Worm (Caenorhabditis elegans) whole organism, L4 larva: ENCODE data around the gene pmp-5.

Experiments
- F26F4.8 ChIP-seq: fragments of 200-800 bp; sonication (Bioruptor generic); conservative IDR thresholded peaks from 2 replicates; pipeline ENCODE4 v1.3.6; 2022; ENCODE audit warnings: missing genetic modification characterization, missing compliant biosample characterization
- T20F7.1 ChIP-seq: fragments of 200-800 bp; sonication (Bioruptor generic); optimal IDR thresholded peaks from 2 replicates; lab custom pipeline; 2018; ENCODE audit warnings: mild to moderate bottlenecking, missing genetic modification characterization, missing compliant biosample characterization
- Y105C5A.15 ChIP-seq: fragments of 200-800 bp; sonication (Bioruptor generic); IDR thresholded peaks from 2 replicates; pipeline ENCODE4 v1.3.6; 2022; ENCODE audit warnings: missing genetic modification characterization, missing compliant biosample characterization
- Y48G9A.11 ChIP-seq: fragments of 200-800 bp; sonication (Bioruptor generic); IDR thresholded peaks from 2 replicates; pipeline ENCODE4 v1.3.6; 2022; ENCODE audit warnings: missing genetic modification reagents, missing genetic modification characterization, missing compliant biosample characterization
- aha-1 ChIP-seq: fragments of 150-350 bp; peaks from one replicate; lab custom pipeline; 2014; ENCODE audit warnings: missing biosample characterization, missing genetic modification characterization
- cey-2 ChIP-seq: sonication (generic microtip); optimal IDR thresholded peaks from 3 replicates; lab custom pipeline; 2017; ENCODE audit warnings: missing genetic modification characterization, mild to moderate bottlenecking, missing compliant biosample characterization, antibody characterized with exemption, borderline replicate concordance; ENCODE audit not compliant: insufficient read depth
- daf-16 ChIP-seq, 3 experiments: sonication (generic microtip); optimal IDR thresholded peaks; 2 replicates each; lab custom pipeline; 2016 to 2017; ENCODE audit warnings: missing genetic modification characterization in 3 of 3, missing genetic modification reagents in 3 of 3, mild to moderate bottlenecking in 2 of 3, missing compliant biosample characterization in 2 of 3, missing biosample characterization in 1 of 3, moderate library complexity in 1 of 3
- daf-19 ChIP-seq: fragments of 200-800 bp; sonication (Bioruptor generic); conservative IDR thresholded peaks from 2 replicates; pipeline ENCODE4 v1.3.6; 2022; ENCODE audit warnings: missing genetic modification characterization, missing compliant biosample characterization
- dmd-6 ChIP-seq: fragments of 200-800 bp; sonication (Bioruptor generic); IDR thresholded peaks from 2 replicates; pipeline ENCODE4 v1.3.6; 2022; ENCODE audit warnings: missing genetic modification reagents, missing genetic modification characterization, missing compliant biosample characterization
- dmd-8 ChIP-seq: fragments of 200-800 bp; sonication (Bioruptor generic); IDR thresholded peaks from 2 replicates; pipeline ENCODE4 v1.3.6; 2022; ENCODE audit warnings: missing genetic modification characterization, missing compliant biosample characterization
- dmd-9 ChIP-seq: fragments of 200-800 bp; sonication (Bioruptor generic); IDR thresholded peaks from 2 replicates; pipeline ENCODE4 v1.3.6; 2022; ENCODE audit warnings: missing genetic modification reagents, missing genetic modification characterization, missing compliant biosample characterization
- duxl-1 ChIP-seq: sonication (generic microtip); optimal IDR thresholded peaks from 2 replicates; lab custom pipeline; 2016; ENCODE audit warnings: mild to moderate bottlenecking, missing genetic modification characterization, moderate library complexity, missing compliant biosample characterization; ENCODE audit not compliant: poor library complexity
- dve-1 ChIP-seq: sonication (generic microtip); optimal IDR thresholded peaks from 2 replicates; lab custom pipeline; 2017; ENCODE audit warnings: antibody characterized with exemption, mild to moderate bottlenecking, missing genetic modification characterization, missing compliant biosample characterization; ENCODE audit not compliant: insufficient read depth
- egl-27 ChIP-seq: sonication (generic microtip); optimal IDR thresholded peaks from 3 replicates; lab custom pipeline; 2017; ENCODE audit warnings: missing biosample characterization, missing genetic modification reagents, missing genetic modification characterization
- hlh-11 ChIP-seq: fragments of 200-800 bp; sonication (Bioruptor generic); optimal IDR thresholded peaks from 2 replicates; lab custom pipeline; 2018; ENCODE audit warnings: mild to moderate bottlenecking, missing genetic modification characterization, missing compliant biosample characterization
- hlh-30 ChIP-seq: sonication (generic microtip); optimal IDR thresholded peaks from 2 replicates; lab custom pipeline; 2017; ENCODE audit warnings: antibody characterized with exemption, mild to moderate bottlenecking, missing genetic modification characterization, missing compliant biosample characterization; ENCODE audit not compliant: insufficient read depth
- lin-1 ChIP-seq: fragments of 200-800 bp; sonication (Bioruptor generic); IDR thresholded peaks from 2 replicates; pipeline ENCODE4 v1.3.6; 2022; ENCODE audit warnings: missing genetic modification reagents, missing genetic modification characterization, missing compliant biosample characterization
- lin-13 ChIP-seq: fragments of 150-350 bp; optimal IDR thresholded peaks from 2 replicates; lab custom pipeline; 2014; ENCODE audit warnings: missing biosample characterization, missing genetic modification reagents, missing genetic modification characterization
- lin-15B ChIP-seq: fragments of 150-350 bp; sonication (generic microtip); optimal IDR thresholded peaks from 3 replicates; lab custom pipeline; 2014; ENCODE audit warnings: missing biosample characterization, missing genetic modification characterization
- lsy-2 ChIP-seq, 2 experiments: fragments of 150-350 bp in 1 of 2; sonication (generic microtip) in 1 of 2; optimal IDR thresholded peaks; 2 replicates each; lab custom pipeline; 2014 to 2017; ENCODE audit warnings: missing biosample characterization in 2 of 2, missing genetic modification characterization in 2 of 2
- mdl-1 ChIP-seq, 2 experiments: fragments of 150-350 bp in 1 of 2; sonication (generic microtip) in 1 of 2; optimal IDR thresholded peaks; 2 replicates each; lab custom pipeline; 2014 to 2017; ENCODE audit warnings: missing biosample characterization in 2 of 2, missing genetic modification characterization in 2 of 2
- mep-1 ChIP-seq: fragments of 150-350 bp; sonication (generic microtip); optimal IDR thresholded peaks from 3 replicates; lab custom pipeline; 2014; ENCODE audit warnings: missing biosample characterization, missing genetic modification characterization
- mes-2 ChIP-seq: sonication (generic microtip); optimal IDR thresholded peaks from 2 replicates; lab custom pipeline; 2016; ENCODE audit warnings: missing genotype, mild to moderate bottlenecking, missing genetic modification characterization, missing compliant biosample characterization; ENCODE audit not compliant: poor library complexity, severe bottlenecking
- mxl-3 ChIP-seq: fragments of 200-800 bp; sonication (Bioruptor generic); optimal IDR thresholded peaks from 2 replicates; lab custom pipeline; 2018; ENCODE audit warnings: mild to moderate bottlenecking, missing genetic modification characterization, missing compliant biosample characterization
- nhr-102 ChIP-seq: sonication (generic microtip); optimal IDR thresholded peaks from 2 replicates; lab custom pipeline; 2016; ENCODE audit warnings: mild to moderate bottlenecking, missing genetic modification characterization, moderate library complexity, missing compliant biosample characterization
- nhr-11 ChIP-seq: fragments of 150-350 bp; optimal IDR thresholded peaks from 2 replicates; lab custom pipeline; 2014; ENCODE audit warnings: missing biosample characterization, missing genetic modification characterization
- nhr-237 ChIP-seq: sonication (generic microtip); optimal IDR thresholded peaks from 2 replicates; lab custom pipeline; 2017; ENCODE audit warnings: missing biosample characterization, missing genetic modification characterization
- nhr-28 ChIP-seq: fragments of 150-350 bp; optimal IDR thresholded peaks from 2 replicates; lab custom pipeline; 2014; ENCODE audit warnings: missing biosample characterization, missing genetic modification characterization
- nhr-48 ChIP-seq: sonication (generic microtip); optimal IDR thresholded peaks from 2 replicates; lab custom pipeline; 2016; ENCODE audit warnings: mild to moderate bottlenecking, missing genetic modification characterization, missing compliant biosample characterization
- nhr-6 ChIP-seq: fragments of 150-350 bp; optimal IDR thresholded peaks from 2 replicates; lab custom pipeline; 2014; ENCODE audit warnings: missing biosample characterization, missing genetic modification characterization
- nhr-76 ChIP-seq: fragments of 150-350 bp; optimal IDR thresholded peaks from 2 replicates; lab custom pipeline; 2014; ENCODE audit warnings: missing biosample characterization, missing genetic modification characterization
- nhr-77 ChIP-seq: fragments of 150-350 bp; optimal IDR thresholded peaks from 2 replicates; lab custom pipeline; 2014; ENCODE audit warnings: missing biosample characterization, missing genetic modification characterization
- pha-4 ChIP-seq, 2 experiments: fragments of 150-350 bp in 1 of 2; fragments of 200-800 bp in 1 of 2; sonication (Bioruptor generic) in 1 of 2; IDR thresholded peaks in 1 of 2; optimal IDR thresholded peaks in 1 of 2; 2 replicates each; pipeline versions ENCODE4 v1.3.6 to Lab custom; 2014 to 2022; ENCODE audit warnings: missing genetic modification characterization in 2 of 2, missing genetic modification reagents in 2 of 2, missing biosample characterization in 1 of 2, missing compliant biosample characterization in 1 of 2
- php-3 ChIP-seq: fragments of 200-800 bp; sonication (Bioruptor generic); IDR thresholded peaks from 2 replicates; pipeline ENCODE4 v1.3.6; 2022; ENCODE audit warnings: missing genetic modification reagents, missing genetic modification characterization, missing compliant biosample characterization
- pqm-1 ChIP-seq: sonication (generic microtip); optimal IDR thresholded peaks from 2 replicates; lab custom pipeline; 2017; ENCODE audit warnings: missing biosample characterization, missing genetic modification characterization
- snpc-4 ChIP-seq: fragments of 150-350 bp; optimal IDR thresholded peaks from 2 replicates; lab custom pipeline; 2014; ENCODE audit warnings: missing biosample characterization, missing genetic modification characterization
- spr-1 ChIP-seq: sonication (generic microtip); optimal IDR thresholded peaks from 2 replicates; lab custom pipeline; 2016; ENCODE audit warnings: mild to moderate bottlenecking, missing genetic modification characterization, missing compliant biosample characterization
- tra-1 ChIP-seq: fragments of 200-800 bp; sonication (Bioruptor generic); IDR thresholded peaks from 2 replicates; pipeline ENCODE4 v1.3.6; 2022; ENCODE audit warnings: missing genetic modification reagents, missing genetic modification characterization, missing compliant biosample characterization
- unc-130 ChIP-seq: sonication (generic microtip); optimal IDR thresholded peaks from 2 replicates; lab custom pipeline; 2016; ENCODE audit warnings: missing genetic modification reagents, missing genetic modification characterization, missing compliant biosample characterization
- zip-11 ChIP-seq: fragments of 200-800 bp; sonication (Bioruptor generic); IDR thresholded peaks from 2 replicates; pipeline ENCODE4 v1.3.6; 2022; ENCODE audit warnings: missing genetic modification characterization, missing compliant biosample characterization
- ztf-11 ChIP-seq: fragments of 150-350 bp; optimal IDR thresholded peaks from 2 replicates; lab custom pipeline; 2014; ENCODE audit warnings: missing biosample characterization, missing genetic modification characterization

pmp-5 gene

DNA sequence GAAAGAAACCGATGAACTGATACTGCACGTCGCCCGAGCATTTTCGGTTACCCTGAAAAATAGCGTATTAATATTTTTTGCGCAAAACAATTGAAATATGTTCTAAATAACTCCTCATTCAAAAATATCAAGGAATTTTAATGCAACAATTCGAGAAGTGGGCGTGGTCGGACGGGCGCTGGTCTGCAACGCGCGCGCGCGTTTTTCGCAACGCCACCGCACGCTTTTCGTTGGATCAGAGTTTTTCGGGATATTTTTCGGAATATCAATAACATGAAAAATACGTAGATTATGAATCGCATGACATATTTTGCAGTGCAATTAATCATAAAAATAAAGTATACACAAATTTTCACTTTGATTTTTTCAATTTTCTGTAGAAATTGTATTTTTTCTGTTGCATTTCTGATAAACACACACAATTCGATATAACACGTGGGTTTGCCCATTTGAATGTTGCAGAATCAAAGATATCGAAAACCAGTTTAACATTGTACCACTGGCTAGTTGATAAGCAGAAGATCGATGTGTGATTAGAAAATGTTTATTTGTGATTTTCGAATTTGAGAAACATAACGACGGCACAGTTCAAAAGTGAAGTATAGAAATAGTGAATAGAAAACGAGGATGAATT is 43.6 kb upstream of the pmp-5 start, which contains the start of gene dlst-1 (continued):
- TF ChIP-seq nhr-237 (tag; lab: Kevin White, UChicago) (no peak), mxl-3 (GFP tag; lab: Kevin White, UChicago) (peak; percentile 54), cey-2 (tag; lab: Kevin White, UChicago) (no peak), mdl-1 (tag; optimal IDR thresholded peaks at IDR 0.05; lab: Kevin White, UChicago) (no peak), F26F4.8 (no peak), dmd-6 (GFP tag; lab: Robert Waterston, UW) (0 out of 2 replicates have a peak, but pooled peaks have one; percentile 23), nhr-48 (tag; lab: Kevin White, UChicago) (peak; percentile 35), dmd-8 (GFP tag; lab: Robert Waterston, UW) (no peak), pha-4 (GFP tag; IDR thresholded peaks at IDR 0.05; lab: Robert Waterston, UW) (0 out of 2 replicates have a peak, but pooled peaks have one; percentile 39), pha-4 (tag; optimal IDR thresholded peaks at IDR 0.05; lab: Kevin White, UChicago) (no peak), Y105C5A.15 (no peak), lin-15B (tag; lab: Kevin White, UChicago) (no peak), daf-16 (GFP tag; optimal IDR thresholded peaks at IDR 0.05; lab: Kevin White, UChicago) (peak in 1 of 2 experiments; percentile 13), daf-16 (tag; optimal IDR thresholded peaks at IDR 0.05; lab: Kevin White, UChicago) (peak; percentile 53), hlh-11 (tag; lab: Kevin White, UChicago) (peak; percentile 34), dve-1 (tag; lab: Kevin White, UChicago) (peak; percentile 45), duxl-1 (tag; lab: Kevin White, UChicago) (peak; percentile 35), unc-130 (GFP tag; lab: Kevin White, UChicago) (peak; percentile 33), nhr-77 (tag; lab: Kevin White, UChicago) (no peak), T20F7.1 (peak; percentile 85), spr-1 (tag; lab: Kevin White, UChicago) (peak; percentile 35), nhr-102 (tag; lab: Kevin White, UChicago) (peak; percentile 48), ztf-11 (tag; lab: Kevin White, UChicago) (no peak), mes-2 (tag; lab: Kevin White, UChicago) (peak; percentile 79), nhr-11 (tag; lab: Kevin White, UChicago) (no peak), daf-19 (GFP tag; lab: Robert Waterston, UW) (no peak), Y48G9A.11 (GFP tag; lab: Robert Waterston, UW) (peak; percentile 79), zip-11 (no peak)
- TF ChIP-seq, all 104 proteins: peak for 22

DNA sequence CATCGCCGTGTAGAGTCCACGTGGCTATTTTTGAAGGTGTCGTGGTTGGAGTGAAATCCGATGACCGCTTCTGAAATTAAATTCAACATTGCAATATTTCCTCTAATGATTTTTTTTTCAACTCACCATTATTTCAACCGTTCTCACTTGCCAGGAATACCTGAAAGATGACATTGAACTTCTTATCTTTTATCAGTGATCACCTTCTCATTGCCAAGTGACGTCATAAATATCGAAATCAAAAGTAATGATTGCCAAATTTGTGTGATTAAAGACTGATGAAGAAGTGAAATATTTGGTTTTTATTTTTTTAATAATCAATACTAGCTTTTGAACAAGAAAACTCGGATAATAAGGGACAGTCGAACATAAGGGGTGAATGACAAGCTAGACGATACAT is 41.2 kb upstream of the pmp-5 start, which contains the start of gene W02F12.4:
Gene W02F12.4, minus strand, starts transcription at position 164 of the 400 bp plus-strand sequence.
- TF ChIP-seq nhr-28 (tag; lab: Kevin White, UChicago) (peak; percentile 66), T20F7.1 (peak; percentile 79), snpc-4 (no peak), nhr-77 (tag; lab: Kevin White, UChicago) (peak; percentile 62), hlh-30 (tag; lab: Kevin White, UChicago) (peak; percentile 44), lin-13 (GFP tag; lab: Kevin White, UChicago) (no peak), php-3 (GFP tag; lab: Robert Waterston, UW) (0 out of 2 replicates have a peak, but pooled peaks have one; percentile 7), lin-1 (0 out of 2 replicates have a peak, but pooled peaks have one; percentile 53), lsy-2 (tag; optimal IDR thresholded peaks at IDR 0.05; lab: Kevin White, UChicago) (peak in 1 of 2 experiments; percentile 48), aha-1 (tag; lab: Kevin White, UChicago) (no peak), mep-1 (tag; lab: Kevin White, UChicago) (peak; percentile 58), tra-1 (GFP tag; lab: Robert Waterston, UW) (0 out of 2 replicates have a peak, but pooled peaks have one; percentile 33), dmd-6 (GFP tag; lab: Robert Waterston, UW) (peak; percentile 76), hlh-11 (tag; lab: Kevin White, UChicago) (peak; percentile 66), dve-1 (tag; lab: Kevin White, UChicago) (peak; percentile 81), daf-16 (GFP tag; optimal IDR thresholded peaks at IDR 0.05; lab: Kevin White, UChicago) (no peak), daf-16 (tag; optimal IDR thresholded peaks at IDR 0.05; lab: Kevin White, UChicago) (peak; percentile 67), pqm-1 (tag; lab: Kevin White, UChicago) (peak; percentile 84), mes-2 (tag; lab: Kevin White, UChicago) (peak; percentile 11), nhr-76 (tag; lab: Kevin White, UChicago) (no peak), nhr-102 (tag; lab: Kevin White, UChicago) (peak; percentile 30), nhr-48 (tag; lab: Kevin White, UChicago) (peak; percentile 6), nhr-6 (peak; percentile 28), dmd-9 (GFP tag; lab: Robert Waterston, UW) (no peak), mxl-3 (GFP tag; lab: Kevin White, UChicago) (peak; percentile 39), egl-27 (tag; lab: Kevin White, UChicago) (no peak)
